Fruit fly (Drosophila melanogaster) whole organism, embryonic: ENCODE results near the gene mib1.

ENCODE experiments used
- B-H2 ChIP-seq: fragments of 200-800 bp; sonication (Bioruptor generic); optimal IDR thresholded peaks from 2 replicates; lab custom pipeline; 2018; ENCODE audit warnings: missing biosample characterization, mild to moderate bottlenecking, missing genetic modification characterization
- BtbVII ChIP-seq: fragments of 200-800 bp; sonication (Bioruptor generic); optimal IDR thresholded peaks from 3 replicates; lab custom pipeline; 2017; ENCODE audit warnings: missing biosample characterization, mild to moderate bottlenecking, missing genetic modification characterization
- CG10274 ChIP-seq: fragments of 200-800 bp; sonication (Bioruptor generic); optimal IDR thresholded peaks from 3 replicates; lab custom pipeline; 2017; ENCODE audit warnings: missing biosample characterization, mild to moderate bottlenecking, missing genetic modification characterization
- CG1233 ChIP-seq: fragments of 200-800 bp; sonication (Bioruptor generic); optimal IDR thresholded peaks from 4 replicates; lab custom pipeline; 2018; ENCODE audit warnings: missing biosample characterization, mild to moderate bottlenecking, missing genetic modification characterization
- CG13894 ChIP-seq: fragments of 200-800 bp; sonication (Bioruptor generic); optimal IDR thresholded peaks from 3 replicates; lab custom pipeline; 2018; ENCODE audit warnings: missing biosample characterization, mild to moderate bottlenecking, missing genetic modification characterization, moderate library complexity
- CG1647 ChIP-seq: fragments of 200-800 bp; sonication (Bioruptor generic); optimal IDR thresholded peaks from 3 replicates; lab custom pipeline; 2016; ENCODE audit warnings: missing biosample characterization, missing genetic modification characterization
- CG17912 ChIP-seq: fragments of 200-800 bp; sonication (Bioruptor generic); optimal IDR thresholded peaks from 2 replicates; lab custom pipeline; 2018; ENCODE audit warnings: missing biosample characterization, mild to moderate bottlenecking, missing genetic modification characterization
- CG18011 ChIP-seq: fragments of 200-800 bp; sonication (Bioruptor generic); optimal IDR thresholded peaks from 2 replicates; lab custom pipeline; 2017; ENCODE audit warnings: missing biosample characterization, missing genetic modification characterization, mild to moderate bottlenecking, moderate library complexity, missing genotype
- CG2129 ChIP-seq: fragments of 200-800 bp; sonication (Bioruptor generic); IDR thresholded peaks from 2 replicates; pipeline ENCODE4 v1.3.6; 2022; ENCODE audit warnings: missing biosample characterization, missing genetic modification characterization; ENCODE audit not compliant: partially characterized antibody
- CG33213 ChIP-seq: fragments of 200-800 bp; sonication (Bioruptor generic); optimal IDR thresholded peaks from 3 replicates; lab custom pipeline; 2016; ENCODE audit warnings: missing biosample characterization, missing genetic modification characterization
- CG3407 ChIP-seq: fragments of 200-800 bp; sonication (Bioruptor generic); optimal IDR thresholded peaks from 2 replicates; lab custom pipeline; 2018; ENCODE audit warnings: missing biosample characterization, mild to moderate bottlenecking, missing genetic modification characterization
- CG34224 ChIP-seq: fragments of 200-800 bp; sonication (Bioruptor generic); IDR thresholded peaks from 3 replicates; pipeline ENCODE4 v1.3.6; 2022; ENCODE audit warnings: missing biosample characterization, missing genetic modification characterization; ENCODE audit not compliant: partially characterized antibody
- CG6813 ChIP-seq: fragments of 200-800 bp; sonication (Bioruptor generic); optimal IDR thresholded peaks from 2 replicates; lab custom pipeline; 2017; ENCODE audit warnings: missing biosample characterization, missing genetic modification characterization, mild to moderate bottlenecking, moderate library complexity, missing genetic modification reagents
- CG8290 ChIP-seq, 3 experiments: fragments of 200-800 bp; sonication (Bioruptor generic); optimal IDR thresholded peaks; 2 replicates each; lab custom pipeline; 2016 to 2019; ENCODE audit warnings: missing biosample characterization in 3 of 3, missing genetic modification characterization in 3 of 3, mild to moderate bottlenecking in 2 of 3, moderate library complexity in 1 of 3
- CG8359 ChIP-seq: fragments of 200-800 bp; sonication (Bioruptor generic); optimal IDR thresholded peaks from 2 replicates; lab custom pipeline; 2017; ENCODE audit warnings: missing biosample characterization, mild to moderate bottlenecking, missing genetic modification characterization, borderline replicate concordance
- CG8765 ChIP-seq: fragments of 200-800 bp; sonication (Bioruptor generic); IDR thresholded peaks from 2 replicates; pipeline ENCODE4 v1.3.6; 2022; ENCODE audit warnings: missing biosample characterization, missing genetic modification characterization
- CG9797 ChIP-seq: fragments of 200-800 bp; sonication (Bioruptor generic); optimal IDR thresholded peaks from 3 replicates; lab custom pipeline; 2018; ENCODE audit warnings: missing biosample characterization, mild to moderate bottlenecking, missing genetic modification characterization
- D19B ChIP-seq: fragments of 200-800 bp; sonication (Bioruptor generic); optimal IDR thresholded peaks from 2 replicates; lab custom pipeline; 2017; ENCODE audit warnings: missing biosample characterization, mild to moderate bottlenecking, missing genetic modification characterization
- Dp ChIP-seq: fragments of 200-800 bp; sonication (Bioruptor generic); optimal IDR thresholded peaks from 2 replicates; lab custom pipeline; 2018; ENCODE audit warnings: missing biosample characterization, mild to moderate bottlenecking, missing genetic modification characterization, moderate library complexity
- H2.0 ChIP-seq: fragments of 200-800 bp; sonication (Bioruptor generic); IDR thresholded peaks from 2 replicates; pipeline ENCODE4 v1.3.6; 2022; ENCODE audit warnings: missing biosample characterization, missing genetic modification characterization
- Hmr ChIP-seq: fragments of 200-800 bp; sonication (Bioruptor generic); optimal IDR thresholded peaks from 3 replicates; lab custom pipeline; 2017; ENCODE audit warnings: mild to moderate bottlenecking, missing biosample characterization, missing genetic modification reagents, missing genetic modification characterization
- Hr78 ChIP-seq, 2 experiments: fragments of 200-800 bp in 1 of 2; fragments of >200 bp in 1 of 2; sonication (Bioruptor generic) in 1 of 2; optimal IDR thresholded peaks; 2 replicates each; lab custom pipeline; 2017 to 2019; ENCODE audit warnings: missing biosample characterization in 2 of 2, missing genetic modification characterization in 2 of 2, mild to moderate bottlenecking in 1 of 2, moderate library complexity in 1 of 2
- Meics ChIP-seq: fragments of 200-800 bp; sonication (Bioruptor generic); optimal IDR thresholded peaks from 2 replicates; lab custom pipeline; 2017; ENCODE audit warnings: missing biosample characterization, mild to moderate bottlenecking, missing genetic modification characterization
- Mrtf ChIP-seq: fragments of 200-800 bp; sonication (Bioruptor generic); IDR thresholded peaks from 3 replicates; pipeline ENCODE4 v1.3.6; 2022; ENCODE audit warnings: missing biosample characterization, missing genetic modification characterization
- Neu2 ChIP-seq: fragments of 200-800 bp; sonication (Bioruptor generic); optimal IDR thresholded peaks from 3 replicates; lab custom pipeline; 2016; ENCODE audit warnings: missing biosample characterization, missing genetic modification characterization, borderline replicate concordance
- Pdp1 ChIP-seq, 2 experiments: fragments of 200-800 bp; sonication (Bioruptor generic); optimal IDR thresholded peaks; 3 replicates each; lab custom pipeline; 2016; ENCODE audit warnings: missing biosample characterization in 2 of 2, missing genetic modification characterization in 2 of 2, mild to moderate bottlenecking in 1 of 2, moderate library complexity in 1 of 2
- Usf ChIP-seq: fragments of 200-800 bp; sonication (Bioruptor generic); optimal IDR thresholded peaks from 2 replicates; lab custom pipeline; 2017; ENCODE audit warnings: missing genotype, missing biosample characterization, missing genetic modification characterization
- abd-A ChIP-seq: fragments of 200-800 bp; sonication (Bioruptor generic); optimal IDR thresholded peaks from 3 replicates; lab custom pipeline; 2019; ENCODE audit warnings: missing biosample characterization, mild to moderate bottlenecking, missing genetic modification characterization, moderate library complexity
- az2 ChIP-seq: fragments of 200-800 bp; sonication (Bioruptor generic); optimal IDR thresholded peaks from 3 replicates; lab custom pipeline; 2016; ENCODE audit warnings: missing biosample characterization, missing genetic modification characterization
- bbx ChIP-seq: fragments of 200-800 bp; sonication (Bioruptor generic); IDR thresholded peaks from 2 replicates; pipeline ENCODE4 v1.3.6; 2022; ENCODE audit warnings: missing biosample characterization, missing genetic modification characterization; ENCODE audit not compliant: partially characterized antibody
- crc ChIP-seq: fragments of 200-800 bp; sonication (Bioruptor generic); optimal IDR thresholded peaks from 2 replicates; lab custom pipeline; 2016; ENCODE audit warnings: missing biosample characterization, missing genetic modification characterization
- gce ChIP-seq: fragments of 200-800 bp; sonication (Bioruptor generic); IDR thresholded peaks from 3 replicates; pipeline ENCODE4 v1.3.6; 2022; ENCODE audit warnings: missing biosample characterization, missing genetic modification characterization
- inv ChIP-seq: fragments of 200-800 bp; sonication (Bioruptor generic); IDR thresholded peaks from 2 replicates; pipeline ENCODE4 v1.3.6; 2022; ENCODE audit warnings: missing biosample characterization, missing genetic modification characterization; ENCODE audit not compliant: partially characterized antibody
- jumu ChIP-seq: fragments of 200-800 bp; sonication (Bioruptor generic); optimal IDR thresholded peaks from 3 replicates; lab custom pipeline; 2016; ENCODE audit warnings: missing biosample characterization, missing genetic modification characterization
- kni ChIP-seq: fragments of 200-800 bp; sonication (Bioruptor generic); optimal IDR thresholded peaks from 3 replicates; lab custom pipeline; 2017; ENCODE audit warnings: mild to moderate bottlenecking, missing biosample characterization, missing genetic modification reagents, missing genetic modification characterization
- mirr ChIP-seq: fragments of 200-800 bp; sonication (Bioruptor generic); optimal IDR thresholded peaks from 3 replicates; lab custom pipeline; 2018; ENCODE audit warnings: missing biosample characterization, mild to moderate bottlenecking, missing genetic modification characterization
- nmo ChIP-seq: fragments of 200-800 bp; sonication (Bioruptor generic); optimal IDR thresholded peaks from 2 replicates; lab custom pipeline; 2018; ENCODE audit warnings: missing biosample characterization, mild to moderate bottlenecking, missing genetic modification characterization, moderate library complexity
- oc ChIP-seq: fragments of 200-800 bp; sonication (Bioruptor generic); optimal IDR thresholded peaks from 2 replicates; lab custom pipeline; 2018; ENCODE audit warnings: missing biosample characterization, mild to moderate bottlenecking, missing genetic modification characterization, moderate library complexity
- org-1 ChIP-seq: fragments of 200-800 bp; sonication (Bioruptor generic); optimal IDR thresholded peaks from 2 replicates; lab custom pipeline; 2017; ENCODE audit warnings: missing biosample characterization, missing genetic modification characterization
- p53 ChIP-seq: fragments of 200-800 bp; sonication (Bioruptor generic); optimal IDR thresholded peaks from 2 replicates; lab custom pipeline; 2016; ENCODE audit warnings: missing biosample characterization, missing genetic modification characterization
- phol ChIP-seq: fragments of 200-800 bp; sonication (Bioruptor generic); optimal IDR thresholded peaks from 3 replicates; lab custom pipeline; 2018; ENCODE audit warnings: missing biosample characterization, mild to moderate bottlenecking, missing genetic modification characterization, moderate library complexity
- sd ChIP-seq: fragments of 200-800 bp; sonication (Bioruptor generic); optimal IDR thresholded peaks from 3 replicates; lab custom pipeline; 2018; ENCODE audit warnings: missing biosample characterization, mild to moderate bottlenecking, missing genetic modification characterization, moderate library complexity
- seq ChIP-seq: fragments of 200-800 bp; sonication (Bioruptor generic); IDR thresholded peaks from 2 replicates; pipeline ENCODE4 v1.3.6; 2022; ENCODE audit warnings: missing biosample characterization, missing genetic modification characterization
- zen2 ChIP-seq: fragments of 200-800 bp; sonication (Bioruptor generic); IDR thresholded peaks from 3 replicates; pipeline ENCODE4 v1.3.6; 2022; ENCODE audit warnings: missing biosample characterization, missing genetic modification characterization; ENCODE audit not compliant: partially characterized antibody
- zf30C ChIP-seq: fragments of 200-800 bp; sonication (Bioruptor generic); optimal IDR thresholded peaks from 3 replicates; lab custom pipeline; 2018; ENCODE audit warnings: missing biosample characterization, mild to moderate bottlenecking, missing genetic modification characterization

The mib1 gene

dm6 chr3L:16002116-16002716, 9.4 kb downstream of the mib1 start (continued):
- TF ChIP-seq CG34224 (GFP tag; lab: Robert Waterston, UW) (no peak), BtbVII (GFP tag; lab: Kevin White, UChicago) (peak; percentile 61), CG8359 (GFP tag; lab: Kevin White, UChicago) (no peak), crc (peak; percentile 5)
- TF ChIP-seq, all 482 proteins: peak for 27

- TF ChIP-seq D19B (GFP tag; lab: Kevin White, UChicago) (peak; percentile 74), jumu (peak; percentile 56), kni (GFP tag; lab: Kevin White, UChicago) (no peak), CG17912 (GFP tag; lab: Kevin White, UChicago) (no peak), inv (GFP tag; lab: Robert Waterston, UW) (no peak), seq (GFP tag; lab: Robert Waterston, UW) (peak; percentile 62), CG34224 (GFP tag; lab: Robert Waterston, UW) (peak; percentile 47; the same call in 1 of the 3 replicates), CG6813 (GFP tag; lab: Kevin White, UChicago) (peak; percentile 31), sd (tag; lab: Kevin White, UChicago) (peak; percentile 93), Meics (GFP tag; lab: Kevin White, UChicago) (peak; percentile 84), CG8290 (GFP tag; optimal IDR thresholded peaks at IDR 0.05; lab: Kevin White, UChicago) (no peak), CG8290 (tag; optimal IDR thresholded peaks at IDR 0.05; lab: Kevin White, UChicago) (peak in 1 of 2 experiments; percentile 71), CG8765 (GFP tag; lab: Robert Waterston, UW) (no peak), CG18011 (GFP tag; lab: Kevin White, UChicago) (peak; percentile 66), CG1647 (no peak), CG3407 (GFP tag; lab: Kevin White, UChicago) (peak; percentile 27), Neu2 (peak; percentile 26), CG9797 (GFP tag; lab: Kevin White, UChicago) (no peak), Dp (GFP tag; lab: Kevin White, UChicago) (no peak), Mrtf (GFP tag; lab: Robert Waterston, UW) (no peak; the same call in 2 of the 3 replicates), CG33213 (GFP tag; lab: Kevin White, UChicago) (peak; percentile 57), CG10274 (GFP tag; lab: Kevin White, UChicago) (peak; percentile 33), Hr78 (GFP tag; optimal IDR thresholded peaks at IDR 0.05; lab: Kevin White, UChicago) (peak in 1 of 2 experiments; percentile 33), zf30C (GFP tag; lab: Kevin White, UChicago) (peak; percentile 16), zen2 (GFP tag; lab: Robert Waterston, UW) (no peak), phol (tag; lab: Kevin White, UChicago) (peak; percentile 64), bbx (no peak), nmo (peak; percentile 77), B-H2 (GFP tag; lab: Kevin White, UChicago) (peak; percentile 89), Hmr (GFP tag; lab: Kevin White, UChicago) (peak; percentile 91), CG2129 (no peak), Usf (GFP tag; lab: Kevin White, UChicago) (peak; percentile 55), gce (no peak), H2.0 (GFP tag; lab: Robert Waterston, UW) (peak; percentile 51), oc (tag; lab: Kevin White, UChicago) (no peak), Pdp1 (GFP tag; optimal IDR thresholded peaks at IDR 0.05; lab: Kevin White, UChicago) (peak; percentile 73 to 78), CG13894 (peak; percentile 92), az2 (GFP tag; lab: Kevin White, UChicago) (peak; percentile 60), abd-A (tag; lab: Kevin White, UChicago) (peak; percentile 94), p53 (GFP tag; lab: Kevin White, UChicago) (no peak), org-1 (GFP tag; lab: Kevin White, UChicago) (peak; percentile 78), mirr (GFP tag; lab: Kevin White, UChicago) (peak; percentile 81), CG1233 (GFP tag; lab: Kevin White, UChicago) (peak; percentile 75)
These were observed 10.4 kb downstream of the mib1 start for dm6 chr3L:16001164-16001679.
